Fruit fly (Drosophila melanogaster): ENCODE measurements around the gene CG13039.

CG13039 gene

dm6 chr3L:16337739-16338138 is 11.2 kb upstream of the CG13039 start:
- TF ChIP-seq CG6808 (GFP tag; optimal IDR thresholded peaks at IDR 0.05) (no peak), CG32006 (GFP tag; optimal IDR thresholded peaks at IDR 0.05) (no peak), Eip75B (GFP tag; optimal IDR thresholded peaks at IDR 0.05) (no peak), Hr38 (GFP tag; optimal IDR thresholded peaks at IDR 0.05) (no peak), CG8632 (GFP tag; optimal IDR thresholded peaks at IDR 0.05) (no peak), CG6792 (GFP tag; optimal IDR thresholded peaks at IDR 0.05) (no peak), salr (GFP tag; optimal IDR thresholded peaks at IDR 0.05) (no peak), CG8119 (GFP tag; IDR thresholded peaks at IDR 0.05) (no peak)

dm6 chr3L:16334876-16335275 is 8.3 kb upstream of the CG13039 start:
- TF ChIP-seq Eip78C (GFP tag) (peak; percentile 41), eg (GFP tag; IDR thresholded peaks at IDR 0.05) (0 out of 3 replicates have a peak, but pooled peaks have one; percentile 32), Sox14 (GFP tag; optimal IDR thresholded peaks at IDR 0.05) (no peak), CG8119 (GFP tag; IDR thresholded peaks at IDR 0.05) (no peak), lz (GFP tag; optimal IDR thresholded peaks at IDR 0.05) (no peak), Smox (GFP tag; optimal IDR thresholded peaks at IDR 0.05) (no peak)

- no peak for TF ChIP-seq Ets21C (GFP tag; optimal IDR thresholded peaks at IDR 0.05)
- no peak for TF ChIP-seq Hr4 (GFP tag; optimal IDR thresholded peaks at IDR 0.05)
- TF ChIP-seq CG8632 (GFP tag; optimal IDR thresholded peaks at IDR 0.05) = no peak
- no peak for TF ChIP-seq Hr39 (GFP tag; optimal IDR thresholded peaks at IDR 0.05)
- no peak for TF ChIP-seq CG6854 (GFP tag; optimal IDR thresholded peaks at IDR 0.05)
- no peak for TF ChIP-seq achi (GFP tag; optimal IDR thresholded peaks at IDR 0.05)
Observed at dm6 chr3L:16333013-16333412, 6.5 kb upstream of the CG13039 start, which contains the start of gene CG13056. CG13056 (plus strand) TSS chr3L:16333313.

dm6 chr3L:16331633-16332032 is 5.1 kb upstream of the CG13039 start, which contains the start of gene retinin:
retinin (plus strand) TSS chr3L:16331933.
- TF ChIP-seq CG16779 (tag; optimal IDR thresholded peaks at IDR 0.05) = no peak
- no peak for TF ChIP-seq CG6276 (GFP tag; optimal IDR thresholded peaks at IDR 0.05)
- no peak for TF ChIP-seq CG9139 (GFP tag; optimal IDR thresholded peaks at IDR 0.05)
- TF ChIP-seq CG31627 (GFP tag; optimal IDR thresholded peaks at IDR 0.05) = no peak
- TF ChIP-seq Lpt (GFP tag; optimal IDR thresholded peaks at IDR 0.05) = no peak
- no peak for TF ChIP-seq CG10631 (GFP tag; optimal IDR thresholded peaks at IDR 0.05)

- no peak for TF ChIP-seq Hr4 (GFP tag; optimal IDR thresholded peaks at IDR 0.05)
- TF ChIP-seq Lpt (GFP tag; optimal IDR thresholded peaks at IDR 0.05) = no peak
- no peak for TF ChIP-seq spab (GFP tag; optimal IDR thresholded peaks at IDR 0.05)
- no peak for TF ChIP-seq Hr39 (GFP tag; optimal IDR thresholded peaks at IDR 0.05)
- TF ChIP-seq achi (GFP tag; optimal IDR thresholded peaks at IDR 0.05) = no peak
Observed at dm6 chr3L:16330740-16331139, 4.2 kb upstream of the CG13039 start, which contains the start of gene CG33060. CG33060 (plus strand) TSS chr3L:16331040.

- TF ChIP-seq fd85E (GFP tag; optimal IDR thresholded peaks at IDR 0.05) = no peak
- TF ChIP-seq CG8119 (GFP tag; IDR thresholded peaks at IDR 0.05) = no peak
- TF ChIP-seq CG32006 (GFP tag; optimal IDR thresholded peaks at IDR 0.05) = no peak
- no peak for TF ChIP-seq Eip75B (GFP tag; optimal IDR thresholded peaks at IDR 0.05)
- TF ChIP-seq Eip78C (GFP tag) = no peak
- TF ChIP-seq dac (GFP tag; optimal IDR thresholded peaks at IDR 0.05) = no peak
- TF ChIP-seq fkh (GFP tag; optimal IDR thresholded peaks at IDR 0.05) = no peak
- TF ChIP-seq topi (GFP tag; optimal IDR thresholded peaks at IDR 0.05) = no peak
- TF ChIP-seq cyc (GFP tag; optimal IDR thresholded peaks at IDR 0.05) = no peak
- no peak for TF ChIP-seq CG11902 (GFP tag; optimal IDR thresholded peaks at IDR 0.05)
- no peak for TF ChIP-seq Ets21C (GFP tag; optimal IDR thresholded peaks at IDR 0.05)
- TF ChIP-seq pdm3 (GFP tag; optimal IDR thresholded peaks at IDR 0.05) = no peak
- TF ChIP-seq Eip93F (GFP tag; optimal IDR thresholded peaks at IDR 0.05) = no peak
- TF ChIP-seq fd59A (GFP tag; optimal IDR thresholded peaks at IDR 0.05) = no peak
- no peak for TF ChIP-seq vri (GFP tag; optimal IDR thresholded peaks at IDR 0.05)
Observed at dm6 chr3L:16329495-16329894, 2.9 kb upstream of the CG13039 start, which contains the start of gene CG33061. CG33061 (plus strand) TSS chr3L:16329795.

All from whole organism, prepupa.